In the genomic region with DNA sequence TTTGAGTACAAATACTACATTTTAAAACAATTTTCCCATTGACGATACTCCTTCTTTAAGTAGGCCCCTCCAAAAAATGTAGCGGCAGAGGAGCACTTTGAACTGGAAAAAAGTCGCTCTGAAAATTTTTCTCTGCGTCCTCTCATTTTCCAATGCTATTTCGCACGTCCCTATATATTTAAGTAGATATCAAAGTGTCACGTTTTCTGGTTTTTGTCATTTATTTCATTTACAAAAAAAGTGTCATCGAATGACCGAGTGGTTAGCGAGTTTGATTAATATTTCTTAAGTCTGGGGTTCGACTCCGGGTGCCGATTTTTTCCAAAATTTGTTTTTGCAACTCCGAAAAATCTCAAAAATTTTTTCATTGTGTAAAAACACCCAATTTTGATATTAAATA, we compare ENCODE assay signal across 2 worm cellular contexts.
TF ChIP-seq lines count a peak whose summit lies in the region.

No protein-coding gene starts in this region.

TF ChIP-seq in whole organism, L4 larva, 104 proteins besides CTCF, POLR2A, EP300 and RAD21:
- peak; percentile 50; the same call in 1 of the 2 replicates for TF ChIP-seq lim-7 (GFP tag; IDR thresholded peaks at IDR 0.05; lab: Robert Waterston, UW)
- no peak for TF ChIP-seq cey-2 (tag; optimal IDR thresholded peaks at IDR 0.05; lab: Kevin White, UChicago; ENCODE audit: borderline replicate concordance, insufficient read depth)
- no peak for TF ChIP-seq D1046.2 (GFP tag; IDR thresholded peaks at IDR 0.05; lab: Robert Waterston, UW)

TF ChIP-seq in whole organism, young adult, 124 proteins besides CTCF, POLR2A, EP300 and RAD21:
- TF ChIP-seq mxl-1 (tag; optimal IDR thresholded peaks at IDR 0.05; lab: Kevin White, UChicago) (no peak), atf-7 (tag; optimal IDR thresholded peaks at IDR 0.05; lab: Kevin White, UChicago) (no peak), hmg-1.2 (GFP tag; IDR thresholded peaks at IDR 0.05; lab: Robert Waterston, UW) (peak; percentile 98), lin-26 (GFP tag; IDR thresholded peaks at IDR 0.05; lab: Robert Waterston, UW) (peak; percentile 60; the same call in 1 of the 2 replicates), Y95B8A.8 (GFP tag; IDR thresholded peaks at IDR 0.05; lab: Robert Waterston, UW) (no peak), tbp1 (GFP tag; optimal IDR thresholded peaks at IDR 0.05; lab: Kevin White, UChicago) (peak; percentile 82), rpc-1 (optimal IDR thresholded peaks at IDR 0.05; lab: Kevin White, UChicago) (peak; percentile 48), rpc-1 (tag; optimal IDR thresholded peaks at IDR 0.05; lab: Kevin White, UChicago) (peak; percentile 54), B0261.1 (tag; optimal IDR thresholded peaks at IDR 0.05; lab: Kevin White, UChicago) (peak; percentile 60), die-1 (tag; optimal IDR thresholded peaks at IDR 0.05; lab: Kevin White, UChicago) (peak; percentile 17)
